Worm (Caenorhabditis elegans): ENCODE data around the gene bpl-1.

- TF ChIP-seq pros-1 (tag; optimal IDR thresholded peaks at IDR 0.05) (no peak), pqm-1 (tag; optimal IDR thresholded peaks at IDR 0.05) (no peak), ahr-1 (tag; optimal IDR thresholded peaks at IDR 0.05) (no peak), ama-1 (optimal IDR thresholded peaks at IDR 0.05) (no peak), nhr-11 (tag; optimal IDR thresholded peaks at IDR 0.05) (no peak), hlh-15 (tag; optimal IDR thresholded peaks at IDR 0.05) (no peak), ets-4 (tag; optimal IDR thresholded peaks at IDR 0.05) (no peak), nfya-1 (tag; optimal IDR thresholded peaks at IDR 0.05) (no peak), F13H6.1 (tag; optimal IDR thresholded peaks at IDR 0.05) (no peak), fkh-10 (GFP tag; optimal IDR thresholded peaks at IDR 0.05) (no peak), ceh-34 (tag; optimal IDR thresholded peaks at IDR 0.05) (no peak), ztf-16 (tag; optimal IDR thresholded peaks at IDR 0.05) (no peak), pag-3 (tag; optimal IDR thresholded peaks at IDR 0.05; ENCODE audit: borderline replicate concordance) (no peak)
Observed at ce11 chrII:6230116-6230515, 43.9 kb upstream of the bpl-1 start.
